Fruit fly (Drosophila melanogaster) whole organism, embryonic: Measurements from ENCODE around the gene ftz-f1.

Experiments
- Ada2b ChIP-seq: fragments of 200-800 bp; sonication (Bioruptor generic); IDR thresholded peaks from 2 replicates; pipeline ENCODE4 v1.3.6; 2022; ENCODE audit warnings: missing biosample characterization, missing genetic modification characterization
- Atf-2 ChIP-seq: fragments of 200-800 bp; sonication (Bioruptor generic); optimal IDR thresholded peaks from 2 replicates; lab custom pipeline; 2016; ENCODE audit warnings: missing biosample characterization, missing genetic modification characterization
- BEAF-32 ChIP-seq: fragments of 200-800 bp; sonication (Bioruptor generic); optimal IDR thresholded peaks from 3 replicates; lab custom pipeline; 2017; ENCODE audit warnings: missing biosample characterization, missing genetic modification characterization, mild to moderate bottlenecking, moderate library complexity, missing genetic modification reagents
- CG10274 ChIP-seq: fragments of 200-800 bp; sonication (Bioruptor generic); optimal IDR thresholded peaks from 3 replicates; lab custom pipeline; 2017; ENCODE audit warnings: missing biosample characterization, mild to moderate bottlenecking, missing genetic modification characterization
- CG10462 ChIP-seq: fragments of 200-800 bp; sonication (Bioruptor generic); optimal IDR thresholded peaks from 2 replicates; lab custom pipeline; 2016; ENCODE audit warnings: missing biosample characterization, missing genetic modification characterization
- CG10543 ChIP-seq: fragments of 200-800 bp; sonication (Bioruptor generic); optimal IDR thresholded peaks from 3 replicates; lab custom pipeline; 2017; ENCODE audit warnings: missing biosample characterization, mild to moderate bottlenecking, missing genetic modification characterization, moderate library complexity
- CG10979 ChIP-seq: fragments of 200-800 bp; sonication (Bioruptor generic); optimal IDR thresholded peaks from 2 replicates; lab custom pipeline; 2018; ENCODE audit warnings: missing biosample characterization, mild to moderate bottlenecking, missing genetic modification characterization, moderate library complexity
- CG14667 ChIP-seq: fragments of 200-800 bp; sonication (Bioruptor generic); IDR thresholded peaks from 2 replicates; pipeline ENCODE4 v1.3.6; 2022; ENCODE audit warnings: missing biosample characterization, missing genetic modification characterization
- CG15073 ChIP-seq: fragments of 200-800 bp; sonication (Bioruptor generic); optimal IDR thresholded peaks from 2 replicates; lab custom pipeline; 2016; ENCODE audit warnings: missing biosample characterization, missing genetic modification characterization
- CG15269 ChIP-seq: fragments of 200-800 bp; sonication (Bioruptor generic); optimal IDR thresholded peaks from 2 replicates; lab custom pipeline; 2018; ENCODE audit warnings: missing biosample characterization, mild to moderate bottlenecking, missing genetic modification characterization, moderate library complexity
- CG15514 ChIP-seq: fragments of 200-800 bp; sonication (Bioruptor generic); optimal IDR thresholded peaks from 3 replicates; lab custom pipeline; 2017; ENCODE audit warnings: missing biosample characterization, missing genetic modification characterization, mild to moderate bottlenecking, moderate library complexity, missing genetic modification reagents
- CG1647 ChIP-seq: fragments of 200-800 bp; sonication (Bioruptor generic); optimal IDR thresholded peaks from 3 replicates; lab custom pipeline; 2016; ENCODE audit warnings: missing biosample characterization, missing genetic modification characterization
- CG18476 ChIP-seq: fragments of 200-800 bp; sonication (Bioruptor generic); optimal IDR thresholded peaks from 2 replicates; lab custom pipeline; 2016; ENCODE audit warnings: missing biosample characterization, mild to moderate bottlenecking, missing genetic modification characterization
- CG2120 ChIP-seq: fragments of 200-800 bp; sonication (Bioruptor generic); optimal IDR thresholded peaks from 3 replicates; lab custom pipeline; 2016; ENCODE audit warnings: missing biosample characterization, missing genetic modification characterization
- CG2712 ChIP-seq: fragments of 200-800 bp; optimal IDR thresholded peaks from 3 replicates; lab custom pipeline; 2019; ENCODE audit warnings: missing biosample characterization, mild to moderate bottlenecking, missing genetic modification characterization, moderate library complexity
- CG32767 ChIP-seq: fragments of 200-800 bp; sonication (Bioruptor generic); IDR thresholded peaks from 2 replicates; pipeline ENCODE4 v1.3.6; 2022; ENCODE audit warnings: missing biosample characterization, missing genetic modification characterization
- CG33213 ChIP-seq: fragments of 200-800 bp; sonication (Bioruptor generic); optimal IDR thresholded peaks from 3 replicates; lab custom pipeline; 2016; ENCODE audit warnings: missing biosample characterization, missing genetic modification characterization
- CG3407 ChIP-seq: fragments of 200-800 bp; sonication (Bioruptor generic); optimal IDR thresholded peaks from 2 replicates; lab custom pipeline; 2018; ENCODE audit warnings: missing biosample characterization, mild to moderate bottlenecking, missing genetic modification characterization
- CG34422 ChIP-seq: fragments of 200-800 bp; sonication (Bioruptor generic); IDR thresholded peaks from 3 replicates; pipeline ENCODE4 v1.3.6; 2022; ENCODE audit warnings: missing biosample characterization, missing genetic modification characterization
- CG4404 ChIP-seq: fragments of 200-800 bp; sonication (Bioruptor generic); IDR thresholded peaks from 2 replicates; pipeline ENCODE4 v1.3.6; 2022; ENCODE audit warnings: missing biosample characterization, missing genetic modification characterization
- CG4707 ChIP-seq: fragments of 200-800 bp; sonication (Bioruptor generic); optimal IDR thresholded peaks from 2 replicates; lab custom pipeline; 2018; ENCODE audit warnings: missing biosample characterization, mild to moderate bottlenecking, missing genetic modification characterization, moderate library complexity
- CG4854 ChIP-seq: fragments of 200-800 bp; sonication (Bioruptor generic); optimal IDR thresholded peaks from 2 replicates; lab custom pipeline; 2016; ENCODE audit warnings: missing biosample characterization, missing genetic modification characterization, inconsistent platforms
- CG6813 ChIP-seq: fragments of 200-800 bp; sonication (Bioruptor generic); optimal IDR thresholded peaks from 2 replicates; lab custom pipeline; 2017; ENCODE audit warnings: missing biosample characterization, missing genetic modification characterization, mild to moderate bottlenecking, moderate library complexity, missing genetic modification reagents
- CTCF ChIP-seq: fragments of 200-800 bp; sonication (Bioruptor generic); optimal IDR thresholded peaks from 2 replicates; lab custom pipeline; 2017; ENCODE audit warnings: missing biosample characterization, mild to moderate bottlenecking, missing genetic modification characterization, moderate library complexity
- Fer1 ChIP-seq: fragments of 200-800 bp; sonication (Bioruptor generic); optimal IDR thresholded peaks from 2 replicates; lab custom pipeline; 2017; ENCODE audit warnings: missing biosample characterization, mild to moderate bottlenecking, missing genetic modification characterization
- HmgD ChIP-seq: fragments of 200-800 bp; sonication (Bioruptor generic); optimal IDR thresholded peaks from 3 replicates; lab custom pipeline; 2016; ENCODE audit warnings: missing biosample characterization, missing genetic modification characterization
- Hmx ChIP-seq: fragments of 200-800 bp; sonication (Bioruptor generic); optimal IDR thresholded peaks from 2 replicates; lab custom pipeline; 2016; ENCODE audit warnings: missing biosample characterization, missing genetic modification characterization
- Lpt ChIP-seq: fragments of >200 bp; optimal IDR thresholded peaks from 2 replicates; lab custom pipeline; 2018; ENCODE audit warnings: missing biosample characterization, missing genetic modification characterization
- Meics ChIP-seq: fragments of 200-800 bp; sonication (Bioruptor generic); optimal IDR thresholded peaks from 2 replicates; lab custom pipeline; 2017; ENCODE audit warnings: missing biosample characterization, mild to moderate bottlenecking, missing genetic modification characterization
- Mes4 ChIP-seq: fragments of 200-800 bp; sonication (Bioruptor generic); optimal IDR thresholded peaks from 2 replicates; lab custom pipeline; 2016; ENCODE audit warnings: missing biosample characterization, missing genetic modification characterization
- NC2α ChIP-seq: fragments of 200-800 bp; sonication (Bioruptor generic); optimal IDR thresholded peaks from 2 replicates; lab custom pipeline; 2016; ENCODE audit warnings: missing biosample characterization, missing genetic modification characterization
- Optix ChIP-seq: fragments of 200-800 bp; sonication (Bioruptor generic); IDR thresholded peaks from 3 replicates; pipeline ENCODE4 v1.3.6; 2022; ENCODE audit warnings: missing biosample characterization, missing genetic modification characterization
- Sry-β ChIP-seq: fragments of 200-800 bp; sonication (Bioruptor generic); optimal IDR thresholded peaks from 2 replicates; lab custom pipeline; 2018; ENCODE audit warnings: missing biosample characterization, mild to moderate bottlenecking, missing genetic modification characterization, moderate library complexity
- abd-A ChIP-seq: fragments of 200-800 bp; sonication (Bioruptor generic); optimal IDR thresholded peaks from 3 replicates; lab custom pipeline; 2019; ENCODE audit warnings: missing biosample characterization, mild to moderate bottlenecking, missing genetic modification characterization, moderate library complexity
- al ChIP-seq: fragments of 200-800 bp; sonication (Bioruptor generic); IDR thresholded peaks from 2 replicates; pipeline ENCODE4 v1.3.6; 2022; ENCODE audit warnings: missing biosample characterization, missing genetic modification characterization
- ara ChIP-seq: fragments of 200-800 bp; sonication (Bioruptor generic); IDR thresholded peaks from 2 replicates; pipeline ENCODE4 v1.3.6; 2022; ENCODE audit warnings: missing biosample characterization, missing genetic modification characterization
- bbx ChIP-seq: fragments of 200-800 bp; sonication (Bioruptor generic); IDR thresholded peaks from 2 replicates; pipeline ENCODE4 v1.3.6; 2022; ENCODE audit warnings: missing biosample characterization, missing genetic modification characterization; ENCODE audit not compliant: partially characterized antibody
- bsh ChIP-seq, 2 experiments: fragments of 200-800 bp; sonication (Bioruptor generic); optimal IDR thresholded peaks; 2 replicates each; lab custom pipeline; 2017 to 2018; ENCODE audit warnings: mild to moderate bottlenecking in 2 of 2, missing biosample characterization in 2 of 2, missing genetic modification characterization in 2 of 2, moderate library complexity in 1 of 2
- btn ChIP-seq: fragments of 200-800 bp; sonication (Bioruptor generic); optimal IDR thresholded peaks from 2 replicates; lab custom pipeline; 2016; ENCODE audit warnings: missing biosample characterization, missing genetic modification characterization
- cad ChIP-seq: fragments of >200 bp; optimal IDR thresholded peaks from 2 replicates; lab custom pipeline; 2017; ENCODE audit warnings: missing biosample characterization, missing genetic modification characterization
- ci ChIP-seq: fragments of 200-800 bp; sonication (Bioruptor generic); IDR thresholded peaks from 3 replicates; pipeline ENCODE4 v1.3.6; 2022; ENCODE audit warnings: missing biosample characterization, missing genetic modification characterization
- emc ChIP-seq: fragments of 200-800 bp; sonication (Bioruptor generic); optimal IDR thresholded peaks from 2 replicates; lab custom pipeline; 2016; ENCODE audit warnings: missing biosample characterization, missing genetic modification characterization
- eyg ChIP-seq: fragments of 200-800 bp; sonication (Bioruptor generic); optimal IDR thresholded peaks from 3 replicates; lab custom pipeline; 2016; ENCODE audit warnings: missing biosample characterization, missing genetic modification characterization
- gsb-n ChIP-seq: fragments of 200-800 bp; sonication (Bioruptor generic); optimal IDR thresholded peaks from 3 replicates; lab custom pipeline; 2018; ENCODE audit warnings: missing biosample characterization, mild to moderate bottlenecking, missing genetic modification characterization
- hth ChIP-seq: fragments of >200 bp; optimal IDR thresholded peaks from 2 replicates; lab custom pipeline; 2017; ENCODE audit warnings: inconsistent platforms
- mirr ChIP-seq: fragments of 200-800 bp; sonication (Bioruptor generic); optimal IDR thresholded peaks from 3 replicates; lab custom pipeline; 2018; ENCODE audit warnings: missing biosample characterization, mild to moderate bottlenecking, missing genetic modification characterization
- org-1 ChIP-seq: fragments of 200-800 bp; sonication (Bioruptor generic); optimal IDR thresholded peaks from 2 replicates; lab custom pipeline; 2017; ENCODE audit warnings: missing biosample characterization, missing genetic modification characterization
- run ChIP-seq: fragments of 200-800 bp; sonication (Bioruptor generic); optimal IDR thresholded peaks from 3 replicates; lab custom pipeline; 2018; ENCODE audit warnings: missing biosample characterization, mild to moderate bottlenecking, missing genetic modification characterization
- sens ChIP-seq: fragments of 200-800 bp; sonication (Bioruptor generic); peaks from one replicate; lab custom pipeline; 2016; ENCODE audit warnings: missing biosample characterization, missing genetic modification characterization
- sqz ChIP-seq: fragments of 200-800 bp; sonication (Bioruptor generic); optimal IDR thresholded peaks from 3 replicates; lab custom pipeline; 2018; ENCODE audit warnings: missing biosample characterization, mild to moderate bottlenecking, missing genetic modification characterization
- unc-4 ChIP-seq: fragments of 200-800 bp; sonication (Bioruptor generic); IDR thresholded peaks from 2 replicates; pipeline ENCODE4 v1.3.6; 2022; ENCODE audit warnings: missing biosample characterization, missing genetic modification characterization; ENCODE audit not compliant: partially characterized antibody

The ftz-f1 gene

dm6 chr3L:18791232-18792008 lies 9.7 kb downstream of the ftz-f1 start (continued):
- no peak for TF ChIP-seq CG14667 (GFP tag; lab: Robert Waterston, UW)
- TF ChIP-seq CG4404 (GFP tag; lab: Robert Waterston, UW) = no peak
- no peak for TF ChIP-seq NC2α (GFP tag; lab: Kevin White, UChicago)
- peak; percentile 28 for TF ChIP-seq CG15514 (GFP tag; lab: Kevin White, UChicago)
- peak; percentile 4 for TF ChIP-seq eyg
- no peak for TF ChIP-seq Sry-β (GFP tag; lab: Kevin White, UChicago)
- TF ChIP-seq CG15269 (tag; lab: Kevin White, UChicago) = peak; percentile 65
- no peak for TF ChIP-seq Fer1 (GFP tag; lab: Kevin White, UChicago)
- TF ChIP-seq emc (GFP tag; lab: Kevin White, UChicago) = no peak
- TF ChIP-seq CG10462 = no peak
- no peak for TF ChIP-seq CG15073 (GFP tag; lab: Kevin White, UChicago)
- peak; percentile 59; the same call in 1 of the 3 replicates for TF ChIP-seq ci
- no peak for TF ChIP-seq CG33213 (GFP tag; lab: Kevin White, UChicago)
- TF ChIP-seq CG10979 = no peak
- 0 out of 3 replicates have a peak, but pooled peaks have one; percentile 16 for TF ChIP-seq Optix
- TF ChIP-seq ara (GFP tag; lab: Robert Waterston, UW) = no peak
- peak in 1 of 2 experiments; percentile 8 for TF ChIP-seq bsh (GFP tag; optimal IDR thresholded peaks at IDR 0.05; lab: Kevin White, UChicago)
- no peak for TF ChIP-seq unc-4 (GFP tag; lab: Robert Waterston, UW)
- no peak for TF ChIP-seq gsb-n (tag; lab: Kevin White, UChicago)
- TF ChIP-seq CG1647 (GFP tag; lab: Kevin White, UChicago) = no peak
- no peak for TF ChIP-seq al (GFP tag; lab: Robert Waterston, UW)
- TF ChIP-seq CG18476 = no peak
- no peak for TF ChIP-seq org-1 (GFP tag; lab: Kevin White, UChicago)
- TF ChIP-seq CG32767 (GFP tag; lab: Robert Waterston, UW) = no peak
- no peak for TF ChIP-seq btn
- peak; percentile 17 for TF ChIP-seq CG4854 (GFP tag; lab: Kevin White, UChicago)
- no peak for TF ChIP-seq Mes4
- no peak for TF ChIP-seq hth (lab: Kevin White, UChicago)
- no peak for TF ChIP-seq BEAF-32 (GFP tag; lab: Kevin White, UChicago)
- peak; percentile 80 for TF ChIP-seq sens (GFP tag; lab: Kevin White, UChicago)
- TF ChIP-seq CG2120 (GFP tag; lab: Kevin White, UChicago) = peak; percentile 61
- no peak for TF ChIP-seq run (tag; lab: Kevin White, UChicago)
- no peak for TF ChIP-seq CTCF
- TF ChIP-seq sqz (GFP tag; lab: Kevin White, UChicago) = peak; percentile 93
- TF ChIP-seq CG10274 (GFP tag; lab: Kevin White, UChicago) = peak; percentile 98
- TF ChIP-seq CG4707 = no peak
- TF ChIP-seq mirr = peak; percentile 51
- TF ChIP-seq bbx (GFP tag; lab: Robert Waterston, UW) = peak; percentile 46; the same call in 1 of the 2 replicates
- peak; percentile 4 for TF ChIP-seq CG2712
- TF ChIP-seq CG6813 (GFP tag; lab: Kevin White, UChicago) = no peak
- no peak for TF ChIP-seq Lpt
- TF ChIP-seq CG34422 = peak; percentile 63; the same call in 2 of the 3 replicates
- peak; percentile 12 for TF ChIP-seq CG10543 (GFP tag; lab: Kevin White, UChicago)
- peak; percentile 55 for TF ChIP-seq Meics
- no peak for TF ChIP-seq CG3407 (GFP tag; lab: Kevin White, UChicago)
- no peak for TF ChIP-seq Atf-2 (GFP tag; lab: Kevin White, UChicago)
- TF ChIP-seq cad (GFP tag; lab: Kevin White, UChicago) = no peak
- no peak for TF ChIP-seq abd-A (tag; lab: Kevin White, UChicago)
- TF ChIP-seq Ada2b (GFP tag; lab: Robert Waterston, UW) = peak; percentile 41
- no peak for TF ChIP-seq HmgD (GFP tag; lab: Kevin White, UChicago)
- TF ChIP-seq Hmx (GFP tag; lab: Kevin White, UChicago) = no peak
